Fruit fly (Drosophila melanogaster) whole organism, adult: ENCODE results near the gene CG42728.

Source experiments
- CG11617 ChIP-seq: fragments of 200-800 bp; sonication (Bioruptor generic); optimal IDR thresholded peaks from 2 replicates; lab custom pipeline; 2017; ENCODE audit warnings: mild to moderate bottlenecking, missing biosample characterization, missing genetic modification reagents, missing genetic modification characterization
- CG12768 ChIP-seq: fragments of 200-800 bp; sonication (Bioruptor generic); optimal IDR thresholded peaks from 2 replicates; lab custom pipeline; 2017; ENCODE audit warnings: missing biosample characterization, missing genetic modification characterization, mild to moderate bottlenecking, moderate library complexity, missing genetic modification reagents
- CG14711 ChIP-seq: fragments of 200-800 bp; sonication (Bioruptor generic); optimal IDR thresholded peaks from 2 replicates; lab custom pipeline; 2018; ENCODE audit warnings: missing biosample characterization, mild to moderate bottlenecking, missing genetic modification characterization, moderate library complexity
- CG1620 ChIP-seq: fragments of 200-800 bp; sonication (Bioruptor generic); optimal IDR thresholded peaks from 2 replicates; lab custom pipeline; 2016; ENCODE audit warnings: missing biosample characterization, missing genetic modification characterization
- CG33017 ChIP-seq: fragments of 200-800 bp; sonication (Bioruptor generic); optimal IDR thresholded peaks from 2 replicates; lab custom pipeline; 2018; ENCODE audit warnings: missing biosample characterization, mild to moderate bottlenecking, missing genetic modification characterization, moderate library complexity
- CG5204 ChIP-seq: fragments of 200-800 bp; sonication (Bioruptor generic); optimal IDR thresholded peaks from 2 replicates; lab custom pipeline; 2016; ENCODE audit warnings: missing biosample characterization, missing genetic modification characterization
- CG7045 ChIP-seq: fragments of 200-800 bp; sonication (Bioruptor generic); optimal IDR thresholded peaks from 2 replicates; lab custom pipeline; 2017; ENCODE audit warnings: missing biosample characterization, mild to moderate bottlenecking, missing genetic modification characterization
- CG7101 ChIP-seq: fragments of 200-800 bp; sonication (Bioruptor generic); optimal IDR thresholded peaks from 2 replicates; lab custom pipeline; 2018; ENCODE audit warnings: missing biosample characterization, mild to moderate bottlenecking, missing genetic modification characterization, moderate library complexity
- Clk ChIP-seq: fragments of 200-800 bp; sonication (Bioruptor generic); optimal IDR thresholded peaks from 2 replicates; lab custom pipeline; 2017; ENCODE audit warnings: missing biosample characterization, missing genetic modification characterization
- Crg-1 ChIP-seq: fragments of 200-800 bp; sonication (Bioruptor generic); optimal IDR thresholded peaks from 2 replicates; lab custom pipeline; 2016; ENCODE audit warnings: missing biosample characterization, missing genetic modification characterization
- Hr96 ChIP-seq: fragments of 200-800 bp; sonication (Bioruptor generic); optimal IDR thresholded peaks from 2 replicates; lab custom pipeline; 2016; ENCODE audit warnings: missing biosample characterization, missing genetic modification characterization
- Mnt ChIP-seq: fragments of 200-800 bp; sonication (Bioruptor generic); optimal IDR thresholded peaks from 2 replicates; lab custom pipeline; 2016; ENCODE audit warnings: missing biosample characterization, mild to moderate bottlenecking, missing genetic modification characterization
- bab1 ChIP-seq: fragments of 200-800 bp; sonication (Bioruptor generic); optimal IDR thresholded peaks from 3 replicates; lab custom pipeline; 2019; ENCODE audit warnings: missing biosample characterization, mild to moderate bottlenecking, missing genetic modification characterization, moderate library complexity
- cic ChIP-seq: fragments of 200-800 bp; sonication (Bioruptor generic); optimal IDR thresholded peaks from 2 replicates; lab custom pipeline; 2017; ENCODE audit warnings: missing biosample characterization, mild to moderate bottlenecking, missing genetic modification characterization, moderate library complexity
- cnc ChIP-seq, 2 experiments: fragments of >200 bp; optimal IDR thresholded peaks; 2 replicates each; lab custom pipeline; 2017
- kay ChIP-seq: fragments of 200-800 bp; sonication (Bioruptor generic); peaks from one replicate; lab custom pipeline; 2016; ENCODE audit warnings: missing biosample characterization, missing genetic modification characterization, borderline replicate concordance
- ovo ChIP-seq: fragments of 200-800 bp; sonication (Bioruptor generic); optimal IDR thresholded peaks from 2 replicates; lab custom pipeline; 2016; ENCODE audit warnings: missing biosample characterization, missing genetic modification characterization
- pad ChIP-seq: fragments of 200-800 bp; sonication (Bioruptor generic); optimal IDR thresholded peaks from 3 replicates; lab custom pipeline; 2017; ENCODE audit warnings: missing biosample characterization, missing genetic modification characterization, mild to moderate bottlenecking, moderate library complexity, missing genetic modification reagents
- tj ChIP-seq: fragments of 200-800 bp; sonication (Bioruptor generic); optimal IDR thresholded peaks from 3 replicates; lab custom pipeline; 2017; ENCODE audit warnings: missing biosample characterization, mild to moderate bottlenecking, missing genetic modification characterization, moderate library complexity
- toe ChIP-seq: fragments of 200-800 bp; sonication (Bioruptor generic); optimal IDR thresholded peaks from 2 replicates; lab custom pipeline; 2016; ENCODE audit warnings: missing biosample characterization, missing genetic modification characterization

The CG42728 gene

DNA sequence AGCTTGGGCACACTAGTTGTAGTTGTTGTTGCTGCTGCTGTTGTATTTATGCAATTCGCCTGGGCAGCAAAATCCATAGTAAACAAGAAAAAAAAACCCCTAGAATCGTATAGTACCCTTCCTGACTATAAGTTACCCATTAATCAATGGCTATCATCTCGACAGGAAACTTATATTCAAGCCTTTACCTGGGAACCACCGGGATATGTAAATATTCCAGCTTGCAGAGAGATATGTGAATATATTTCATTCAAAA is 35.8 kb upstream of the CG42728 start:
- peak; percentile 56 for TF ChIP-seq tj (GFP tag; lab: Kevin White, UChicago)
- no peak for TF ChIP-seq CG5204
- no peak for TF ChIP-seq toe (GFP tag; lab: Kevin White, UChicago)
- TF ChIP-seq Hr96, result no peak
- TF ChIP-seq CG1620 (GFP tag; lab: Kevin White, UChicago), result no peak

DNA sequence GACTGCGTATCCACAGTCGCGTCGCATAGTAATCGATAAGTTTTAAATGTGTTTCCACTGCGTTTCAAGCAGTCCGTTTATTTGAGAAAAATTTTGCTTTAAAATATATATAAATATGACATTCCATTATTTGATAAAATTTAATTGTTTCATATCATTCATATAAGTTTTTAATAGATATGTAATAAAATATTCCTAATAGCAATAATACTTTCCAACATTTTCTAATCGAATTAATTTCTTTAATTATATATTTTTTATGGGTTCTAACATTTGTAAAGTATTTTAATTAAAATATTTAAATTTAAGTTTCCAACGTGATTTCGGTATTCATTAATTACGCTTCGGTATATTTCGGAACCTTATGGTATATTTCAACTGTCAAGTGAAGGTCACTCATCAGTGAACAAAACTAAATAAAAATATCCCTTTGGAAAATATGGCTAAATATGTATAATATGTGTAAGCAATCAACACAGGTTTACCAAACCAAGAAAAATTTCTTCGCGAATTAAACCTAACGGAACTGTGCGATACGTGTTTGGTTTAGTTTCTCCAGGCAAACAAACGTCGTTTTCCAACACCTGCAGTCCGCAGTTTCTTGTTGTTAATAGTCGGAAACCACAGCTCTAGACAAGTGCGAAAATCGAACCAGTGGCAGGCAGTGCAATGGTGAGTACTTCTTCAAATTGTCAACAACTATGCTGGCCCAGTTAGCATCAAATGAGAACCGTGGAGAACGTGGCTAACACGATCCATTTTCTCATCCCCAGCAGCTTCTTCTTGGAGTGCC is 35.3 kb upstream of the CG42728 start, which contains the start of the genes CG7739 and SCCRO:
Gene CG7739 (minus strand): TSS at position 8 of the 793 bp plus-strand sequence.
Gene SCCRO (plus strand): TSS at position 370 of the 793 bp plus-strand sequence.
- no peak for TF ChIP-seq tj (GFP tag; lab: Kevin White, UChicago)
- TF ChIP-seq Hr96, result no peak
- TF ChIP-seq cic (GFP tag; lab: Kevin White, UChicago), result no peak
- peak; percentile 39 for TF ChIP-seq ovo (GFP tag; lab: Kevin White, UChicago)
- no peak for TF ChIP-seq CG5204
- TF ChIP-seq CG7101 (tag; lab: Kevin White, UChicago), result peak; percentile 75
- TF ChIP-seq CG33017 (tag; lab: Kevin White, UChicago), result peak; percentile 60
- peak; percentile 39 for TF ChIP-seq CG7045 (GFP tag; lab: Kevin White, UChicago)
- peak; percentile 45 for TF ChIP-seq bab1 (GFP tag; lab: Kevin White, UChicago)
- TF ChIP-seq CG12768 (GFP tag; lab: Kevin White, UChicago), result no peak
- peak; percentile 16 for TF ChIP-seq Mnt (GFP tag; lab: Kevin White, UChicago)
- TF ChIP-seq kay (GFP tag; lab: Kevin White, UChicago), result peak; percentile 94
- peak; percentile 6 for TF ChIP-seq pad (GFP tag; lab: Kevin White, UChicago)
- TF ChIP-seq Clk (GFP tag; lab: Kevin White, UChicago), result no peak
- TF ChIP-seq CG14711 (tag; lab: Kevin White, UChicago), result peak; percentile 63
- TF ChIP-seq CG11617 (GFP tag; lab: Kevin White, UChicago), result peak; percentile 46
- no peak for TF ChIP-seq cnc (optimal IDR thresholded peaks at IDR 0.05; lab: Kevin White, UChicago)
- peak; percentile 65 for TF ChIP-seq CG1620 (GFP tag; lab: Kevin White, UChicago)
- TF ChIP-seq toe (GFP tag; lab: Kevin White, UChicago), result no peak
- peak; percentile 3 for TF ChIP-seq Crg-1 (GFP tag; lab: Kevin White, UChicago)

DNA sequence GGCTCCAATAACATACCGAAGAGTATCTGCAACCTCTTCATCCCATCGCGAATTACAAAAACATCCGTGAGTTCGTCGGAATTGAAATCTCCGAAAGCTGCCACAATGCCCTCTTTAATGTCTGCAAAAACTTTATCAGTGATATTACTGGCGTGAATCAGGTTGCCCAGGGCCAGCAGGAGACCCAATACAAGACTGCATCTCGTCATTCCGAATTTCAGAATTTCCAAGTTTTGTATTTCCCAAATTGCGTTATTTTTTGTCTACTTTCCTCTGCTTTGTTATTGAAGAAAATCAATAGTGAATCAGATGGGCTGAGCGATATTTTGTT is 34.7 kb upstream of the CG42728 start:
- no peak for TF ChIP-seq tj (GFP tag; lab: Kevin White, UChicago)
- TF ChIP-seq Clk (GFP tag; lab: Kevin White, UChicago), result no peak
- no peak for TF ChIP-seq Crg-1 (GFP tag; lab: Kevin White, UChicago)
- no peak for TF ChIP-seq ovo (GFP tag; lab: Kevin White, UChicago)
- no peak for TF ChIP-seq kay (GFP tag; lab: Kevin White, UChicago)
- no peak for TF ChIP-seq CG7101 (tag; lab: Kevin White, UChicago)
- TF ChIP-seq CG7045 (GFP tag; lab: Kevin White, UChicago), result no peak

DNA sequence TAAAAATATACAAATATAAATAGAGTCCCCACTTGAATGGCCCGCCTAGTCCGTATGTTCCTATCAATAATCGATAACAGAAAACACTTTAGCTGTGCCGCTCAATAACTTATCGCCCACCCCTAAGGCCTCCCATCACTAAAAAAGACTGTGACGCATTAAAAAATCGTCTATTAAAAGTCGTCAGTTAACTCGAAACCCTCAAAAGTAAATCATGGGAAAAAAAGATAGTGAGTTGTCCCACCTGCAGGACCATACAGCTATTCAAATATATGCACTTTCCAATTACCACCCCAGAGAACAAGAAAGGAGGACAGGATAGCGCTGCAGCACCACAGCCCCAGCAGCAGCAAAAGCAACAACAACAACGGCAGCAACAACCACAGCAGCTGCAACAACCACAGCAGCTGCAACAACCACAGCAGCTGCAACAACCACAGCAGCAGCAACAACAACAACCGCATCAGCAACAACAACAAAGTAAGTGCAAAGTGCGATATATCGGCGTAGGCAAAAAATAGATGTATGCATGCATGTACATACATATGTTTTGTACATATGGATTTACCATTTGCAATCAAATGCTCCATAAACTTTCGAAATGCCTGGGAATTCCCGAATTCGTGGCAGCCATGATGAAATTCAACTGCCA is 26.1 kb upstream of the CG42728 start, which contains the start of gene AGO2:
Gene AGO2 (plus strand): TSS at position 121 of the 652 bp plus-strand sequence.
- TF ChIP-seq CG7045 (GFP tag; lab: Kevin White, UChicago), result peak; percentile 27
- peak; percentile 96 for TF ChIP-seq CG12768 (GFP tag; lab: Kevin White, UChicago)
- peak; percentile 54 for TF ChIP-seq Clk (GFP tag; lab: Kevin White, UChicago)
- no peak for TF ChIP-seq cnc (optimal IDR thresholded peaks at IDR 0.05; lab: Kevin White, UChicago)
- TF ChIP-seq CG33017 (tag; lab: Kevin White, UChicago), result peak; percentile 59
- peak; percentile 59 for TF ChIP-seq Mnt (GFP tag; lab: Kevin White, UChicago)
- TF ChIP-seq Crg-1 (GFP tag; lab: Kevin White, UChicago), result no peak
- TF ChIP-seq CG14711 (tag; lab: Kevin White, UChicago), result peak; percentile 65
- peak; percentile 14 for TF ChIP-seq CG11617 (GFP tag; lab: Kevin White, UChicago)
- TF ChIP-seq cic (GFP tag; lab: Kevin White, UChicago), result peak; percentile 72
- peak; percentile 45 for TF ChIP-seq CG7101 (tag; lab: Kevin White, UChicago)
- TF ChIP-seq tj (GFP tag; lab: Kevin White, UChicago), result peak; percentile 86
- no peak for TF ChIP-seq CG5204
- TF ChIP-seq toe (GFP tag; lab: Kevin White, UChicago), result no peak
- no peak for TF ChIP-seq ovo (GFP tag; lab: Kevin White, UChicago)
- TF ChIP-seq bab1 (GFP tag; lab: Kevin White, UChicago), result peak; percentile 68
- TF ChIP-seq kay (GFP tag; lab: Kevin White, UChicago), result peak; percentile 95
- TF ChIP-seq Hr96, result no peak
- no peak for TF ChIP-seq CG1620 (GFP tag; lab: Kevin White, UChicago)
- TF ChIP-seq pad (GFP tag; lab: Kevin White, UChicago), result peak; percentile 94

DNA sequence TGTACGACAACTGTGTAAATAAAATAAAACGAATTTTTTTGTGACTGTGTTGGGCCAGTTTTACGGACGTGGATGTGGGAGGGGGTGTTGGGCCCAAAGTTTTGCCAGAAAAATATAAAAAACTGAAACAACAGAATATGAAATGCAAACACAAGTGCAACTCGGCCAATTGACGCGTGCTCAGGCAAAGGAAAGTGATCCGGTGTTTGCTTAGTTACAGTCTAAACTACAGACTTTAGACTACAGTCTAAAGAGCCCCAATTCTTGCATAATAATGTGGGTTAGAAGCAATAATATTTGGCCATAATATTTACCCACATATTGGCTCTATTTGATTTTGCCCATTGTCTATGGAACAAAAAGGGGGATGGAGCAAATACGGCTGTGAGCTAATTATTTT is 20.8 kb upstream of the CG42728 start:
- TF ChIP-seq cic (GFP tag; lab: Kevin White, UChicago), result peak; percentile 2
- TF ChIP-seq CG33017 (tag; lab: Kevin White, UChicago), result peak; percentile 12
- no peak for TF ChIP-seq CG5204
- TF ChIP-seq CG7045 (GFP tag; lab: Kevin White, UChicago), result peak; percentile 0
- peak; percentile 3 for TF ChIP-seq CG11617 (GFP tag; lab: Kevin White, UChicago)
